Worm (Caenorhabditis elegans) whole organism, mixed stage, embryonic: Measurements from ENCODE around the gene frm-3.

Source experiments
- M03D4.4 ChIP-seq: sonication (generic microtip); optimal IDR thresholded peaks from 2 replicates; lab custom pipeline; 2017; ENCODE audit warnings: mild to moderate bottlenecking, missing genetic modification characterization, missing compliant biosample characterization
- bed-3 ChIP-seq: fragments of 200-800 bp; sonication (Bioruptor generic); optimal IDR thresholded peaks from 3 replicates; lab custom pipeline; 2018; ENCODE audit warnings: mild to moderate bottlenecking, missing genetic modification characterization, moderate library complexity, missing compliant biosample characterization
- blmp-1 ChIP-seq: fragments of 150-350 bp; optimal IDR thresholded peaks from 2 replicates; lab custom pipeline; 2014; ENCODE audit warnings: missing biosample characterization, missing genetic modification characterization
- ceh-39 ChIP-seq: fragments of 150-350 bp; optimal IDR thresholded peaks from 2 replicates; lab custom pipeline; 2014; ENCODE audit warnings: missing biosample characterization, missing genetic modification characterization
- ceh-43 ChIP-seq: fragments of 200-800 bp; sonication (Bioruptor generic); optimal IDR thresholded peaks from 2 replicates; lab custom pipeline; 2018; ENCODE audit warnings: mild to moderate bottlenecking, missing genetic modification characterization, moderate library complexity, missing compliant biosample characterization
- ceh-83 ChIP-seq: fragments of 200-800 bp; sonication (Bioruptor generic); optimal IDR thresholded peaks from 2 replicates; lab custom pipeline; 2018; ENCODE audit warnings: mild to moderate bottlenecking, missing genetic modification characterization, missing compliant biosample characterization
- ces-1 ChIP-seq: fragments of 150-350 bp; optimal IDR thresholded peaks from 2 replicates; lab custom pipeline; 2014; ENCODE audit warnings: missing biosample characterization, missing genetic modification reagents, missing genetic modification characterization
- cnd-1 ChIP-seq: fragments of 200-800 bp; sonication (Bioruptor generic); optimal IDR thresholded peaks from 2 replicates; lab custom pipeline; 2018; ENCODE audit warnings: mild to moderate bottlenecking, missing genetic modification characterization, missing compliant biosample characterization
- drap-1 ChIP-seq: fragments of 200-800 bp; sonication (Bioruptor generic); optimal IDR thresholded peaks from 3 replicates; lab custom pipeline; 2018; ENCODE audit warnings: mild to moderate bottlenecking, missing genetic modification characterization, missing compliant biosample characterization
- elt-1 ChIP-seq: sonication (generic microtip); optimal IDR thresholded peaks from 2 replicates; lab custom pipeline; 2017; ENCODE audit warnings: missing genetic modification characterization, mild to moderate bottlenecking, missing compliant biosample characterization, antibody characterized with exemption, moderate library complexity, borderline replicate concordance; ENCODE audit not compliant: insufficient read depth
- elt-3 ChIP-seq: fragments of 150-350 bp; optimal IDR thresholded peaks from 2 replicates; lab custom pipeline; 2014; ENCODE audit warnings: missing biosample characterization, missing genetic modification characterization
- flh-1 ChIP-seq: fragments of 200-800 bp; sonication (Bioruptor generic); optimal IDR thresholded peaks from 2 replicates; lab custom pipeline; 2018; ENCODE audit warnings: mild to moderate bottlenecking, missing genetic modification characterization, moderate library complexity, missing compliant biosample characterization
- ham-2 ChIP-seq: fragments of 200-800 bp; sonication (Bioruptor generic); optimal IDR thresholded peaks from 2 replicates; lab custom pipeline; 2018; ENCODE audit warnings: mild to moderate bottlenecking, missing genetic modification characterization, missing compliant biosample characterization
- hlh-1 ChIP-seq: fragments of 150-350 bp; optimal IDR thresholded peaks from 2 replicates; lab custom pipeline; 2014; ENCODE audit warnings: missing biosample characterization, missing genetic modification reagents, missing genetic modification characterization
- lin-13 ChIP-seq: fragments of 150-350 bp; optimal IDR thresholded peaks from 2 replicates; lab custom pipeline; 2014; ENCODE audit warnings: missing biosample characterization, missing genetic modification characterization
- lin-32 ChIP-seq: fragments of 200-800 bp; sonication (Bioruptor generic); optimal IDR thresholded peaks from 2 replicates; lab custom pipeline; 2018; ENCODE audit warnings: mild to moderate bottlenecking, missing genetic modification characterization, missing compliant biosample characterization
- lsy-2 ChIP-seq: fragments of 150-350 bp; optimal IDR thresholded peaks from 2 replicates; lab custom pipeline; 2014; ENCODE audit warnings: missing biosample characterization, missing genetic modification characterization
- mab-5 ChIP-seq: fragments of 150-350 bp; optimal IDR thresholded peaks from 2 replicates; lab custom pipeline; 2014; ENCODE audit warnings: missing biosample characterization, missing genetic modification characterization
- mep-1 ChIP-seq: fragments of 150-350 bp; optimal IDR thresholded peaks from 2 replicates; lab custom pipeline; 2017; ENCODE audit warnings: missing biosample characterization, missing genetic modification reagents, missing genetic modification characterization, inconsistent platforms
- mls-2 ChIP-seq: sonication (generic microtip); optimal IDR thresholded peaks from 2 replicates; lab custom pipeline; 2016; ENCODE audit warnings: mild to moderate bottlenecking, missing genetic modification characterization, moderate library complexity, missing compliant biosample characterization
- nhr-12 ChIP-seq: fragments of 150-350 bp; optimal IDR thresholded peaks from 2 replicates; lab custom pipeline; 2014; ENCODE audit warnings: missing biosample characterization, missing genetic modification characterization
- nhr-2 ChIP-seq: fragments of 150-350 bp; optimal IDR thresholded peaks from 2 replicates; lab custom pipeline; 2014; ENCODE audit warnings: missing biosample characterization, missing genetic modification characterization
- nhr-237 ChIP-seq: fragments of 150-350 bp; optimal IDR thresholded peaks from 2 replicates; lab custom pipeline; 2014; ENCODE audit warnings: missing biosample characterization, missing genetic modification characterization
- nhr-28 ChIP-seq: fragments of 150-350 bp; optimal IDR thresholded peaks from 2 replicates; lab custom pipeline; 2014; ENCODE audit warnings: missing biosample characterization, missing genetic modification characterization
- nhr-76 ChIP-seq: sonication (generic microtip); optimal IDR thresholded peaks from 2 replicates; lab custom pipeline; 2017; ENCODE audit warnings: missing biosample characterization, missing genetic modification characterization
- pha-4 ChIP-seq: fragments of 150-350 bp; optimal IDR thresholded peaks from 2 replicates; lab custom pipeline; 2018; ENCODE audit warnings: missing biosample characterization, missing genetic modification reagents, missing genetic modification characterization
- sem-2 ChIP-seq: fragments of 200-800 bp; sonication (Bioruptor generic); optimal IDR thresholded peaks from 2 replicates; lab custom pipeline; 2018; ENCODE audit warnings: mild to moderate bottlenecking, missing genetic modification characterization, missing compliant biosample characterization
- snpc-4 ChIP-seq: fragments of 150-350 bp; optimal IDR thresholded peaks from 2 replicates; lab custom pipeline; 2014; ENCODE audit warnings: missing biosample characterization, missing genetic modification characterization
- sptf-1 ChIP-seq: sonication (generic microtip); optimal IDR thresholded peaks from 2 replicates; lab custom pipeline; 2017; ENCODE audit warnings: mild to moderate bottlenecking, missing genetic modification characterization, moderate library complexity, missing compliant biosample characterization
- tbx-8 ChIP-seq: fragments of 200-800 bp; sonication (Bioruptor generic); optimal IDR thresholded peaks from 2 replicates; lab custom pipeline; 2018; ENCODE audit warnings: mild to moderate bottlenecking, missing genetic modification characterization, moderate library complexity, missing compliant biosample characterization
- unc-120 ChIP-seq: sonication (generic microtip); optimal IDR thresholded peaks from 2 replicates; lab custom pipeline; 2017; ENCODE audit warnings: missing genetic modification characterization, missing compliant biosample characterization; ENCODE audit not compliant: poor library complexity, severe bottlenecking
- unc-39 ChIP-seq: fragments of 150-350 bp; optimal IDR thresholded peaks from 2 replicates; lab custom pipeline; 2014; ENCODE audit warnings: missing biosample characterization, missing genetic modification characterization
- unc-62 ChIP-seq: fragments of 150-350 bp; optimal IDR thresholded peaks from 2 replicates; lab custom pipeline; 2014; ENCODE audit warnings: missing biosample characterization, missing genetic modification reagents, missing genetic modification characterization
- zip-8 ChIP-seq: fragments of 150-350 bp; optimal IDR thresholded peaks from 2 replicates; lab custom pipeline; 2014; ENCODE audit warnings: missing biosample characterization, missing genetic modification characterization
- ztf-11 ChIP-seq: fragments of 150-350 bp; optimal IDR thresholded peaks from 2 replicates; lab custom pipeline; 2014; ENCODE audit warnings: missing biosample characterization, missing genetic modification characterization

Gene frm-3

DNA sequence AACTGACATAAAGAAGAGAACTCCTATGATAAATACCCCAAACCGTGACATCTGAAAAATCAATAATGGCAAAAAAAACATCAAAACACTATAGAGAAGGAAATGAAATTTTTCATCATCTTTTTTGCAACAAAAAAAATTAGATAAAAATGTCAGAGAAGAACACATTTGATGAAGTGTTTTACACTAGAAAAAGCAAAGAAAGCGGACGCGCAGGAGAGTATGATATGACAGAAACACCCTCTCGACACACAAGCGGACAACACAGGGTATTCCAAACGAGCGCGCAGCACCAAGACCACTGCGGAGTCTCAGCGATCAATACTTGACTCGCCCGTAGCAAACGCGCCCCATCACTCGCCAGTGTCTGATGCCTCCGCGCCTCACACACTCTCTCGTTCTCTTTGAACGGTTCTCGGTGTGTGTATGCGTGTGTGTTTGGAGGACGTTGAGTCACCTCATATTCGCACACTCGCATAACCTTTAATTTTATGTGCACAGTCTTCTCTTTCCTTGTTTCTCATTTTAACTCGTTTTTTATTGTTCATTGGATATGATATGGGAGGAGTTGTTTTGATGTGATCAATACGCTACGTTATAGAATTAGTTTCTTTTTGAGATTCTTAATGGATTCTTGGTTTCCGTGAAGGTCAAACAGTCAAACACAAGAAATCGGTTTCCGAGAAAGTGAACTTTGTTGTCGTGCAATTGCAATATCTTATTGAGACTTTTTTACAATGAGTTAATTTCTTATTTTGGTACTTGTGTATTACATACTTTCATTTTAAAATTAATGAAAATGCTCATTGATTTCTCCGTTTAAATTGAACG is 25.6 kb upstream of the frm-3 start, which contains the start of gene selt-1.1:
TSS of gene selt-1.1 (minus strand) at position 51 of the 831 bp plus-strand sequence.
- TF ChIP-seq ces-1 (GFP tag; lab: Kevin White, UChicago) (no peak), ceh-39 (tag; lab: Kevin White, UChicago) (no peak), hlh-1 (peak; percentile 38), elt-1 (tag; lab: Kevin White, UChicago) (no peak), mab-5 (tag; lab: Kevin White, UChicago) (no peak), drap-1 (GFP tag; lab: Kevin White, UChicago) (peak; percentile 14), unc-120 (peak; percentile 70), M03D4.4 (tag; lab: Kevin White, UChicago) (no peak), ztf-11 (no peak), flh-1 (GFP tag; lab: Kevin White, UChicago) (no peak), mls-2 (no peak), nhr-2 (tag; lab: Kevin White, UChicago) (peak; percentile 57), lsy-2 (tag; lab: Kevin White, UChicago) (no peak), elt-3 (tag; lab: Kevin White, UChicago) (no peak), bed-3 (GFP tag; lab: Kevin White, UChicago) (no peak), nhr-12 (no peak), nhr-76 (tag; lab: Kevin White, UChicago) (no peak), mep-1 (tag; lab: Kevin White, UChicago) (peak; percentile 9), snpc-4 (tag; lab: Kevin White, UChicago) (no peak), nhr-28 (tag; lab: Kevin White, UChicago) (no peak), sem-2 (GFP tag; lab: Kevin White, UChicago) (no peak), unc-62 (GFP tag; lab: Kevin White, UChicago) (peak; percentile 36), tbx-8 (GFP tag; lab: Kevin White, UChicago) (no peak), pha-4 (tag; lab: Kevin White, UChicago) (peak; percentile 82), blmp-1 (no peak), cnd-1 (tag; lab: Kevin White, UChicago) (peak; percentile 4), unc-39 (tag; lab: Kevin White, UChicago) (no peak), ceh-83 (GFP tag; lab: Kevin White, UChicago) (peak; percentile 59), ceh-43 (GFP tag; lab: Kevin White, UChicago) (no peak), zip-8 (no peak), nhr-237 (peak; percentile 13), lin-32 (no peak), lin-13 (tag; lab: Kevin White, UChicago) (no peak), ham-2 (GFP tag; lab: Kevin White, UChicago) (no peak), sptf-1 (no peak)

DNA sequence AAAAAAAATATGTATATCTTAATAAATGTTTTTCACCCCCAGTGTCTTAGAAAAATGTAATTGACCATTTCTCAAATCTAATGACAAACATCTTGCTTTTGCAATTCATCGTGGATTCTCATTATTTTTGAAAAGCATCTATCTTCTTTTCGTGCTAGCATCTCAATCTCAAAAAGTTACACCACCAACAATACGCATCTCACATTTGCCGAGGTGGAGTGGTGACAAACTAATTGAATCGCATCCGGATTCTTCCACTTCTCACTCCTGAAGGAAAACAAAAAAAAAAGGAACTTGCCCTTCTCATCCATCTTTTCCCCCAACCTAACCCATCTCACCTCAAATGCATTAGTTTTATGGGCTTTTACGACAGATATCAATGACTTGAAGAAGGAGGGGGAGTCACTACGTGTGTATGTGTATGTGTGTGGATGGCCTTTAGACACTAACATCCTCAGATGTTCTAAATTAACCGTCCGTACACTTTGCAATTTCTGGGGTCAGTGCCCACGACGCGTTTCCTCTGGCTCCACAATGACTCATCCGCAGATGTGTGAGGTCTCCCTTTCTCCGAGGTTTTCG is 24.8 kb upstream of the frm-3 start:
- TF ChIP-seq zip-8 (no peak), unc-62 (GFP tag; lab: Kevin White, UChicago) (peak; percentile 40), tbx-8 (GFP tag; lab: Kevin White, UChicago) (no peak)

DNA sequence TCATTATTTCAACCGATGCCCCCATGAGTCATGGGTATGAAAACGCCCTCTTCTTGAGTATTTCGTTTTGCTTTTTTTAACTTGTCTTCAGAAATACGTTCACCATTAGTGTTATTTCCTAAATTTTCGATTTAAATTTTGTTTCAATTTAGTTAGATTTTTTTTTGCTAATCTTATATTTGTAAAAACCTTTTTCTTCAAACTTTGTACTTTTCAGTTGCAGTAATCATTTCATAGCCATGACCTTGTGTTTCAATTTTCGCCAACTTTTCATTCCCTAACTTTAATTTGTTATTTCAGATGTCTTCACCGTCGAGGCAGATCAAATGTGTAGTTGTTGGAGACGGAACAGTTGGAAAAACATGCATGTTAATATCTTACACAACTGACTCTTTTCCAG is 24.0 kb upstream of the frm-3 start, which contains the start of gene mig-2:
TSS of gene mig-2 (plus strand) at position 301 of the 400 bp plus-strand sequence.
- TF ChIP-seq mab-5 (tag; lab: Kevin White, UChicago) = no peak
- no peak for TF ChIP-seq zip-8

DNA sequence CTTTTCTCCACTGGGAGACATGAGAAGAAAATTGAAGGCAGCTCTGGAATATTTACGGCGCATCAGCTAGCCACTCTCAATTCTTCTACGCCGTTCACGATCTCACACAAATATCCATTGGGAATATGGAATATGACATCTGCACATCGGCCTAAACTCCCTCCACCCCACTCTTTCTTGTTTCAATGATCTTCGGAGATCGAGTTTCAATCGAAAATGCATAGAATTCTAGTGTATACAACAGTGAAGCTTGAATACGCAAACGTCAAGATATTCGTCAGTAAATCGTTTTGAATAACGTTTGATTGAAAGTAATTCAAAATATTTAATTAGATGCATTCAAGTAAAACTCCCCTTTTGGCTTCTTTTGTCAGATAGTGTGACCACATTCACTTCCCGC is 20.5 kb upstream of the frm-3 start:
- TF ChIP-seq cnd-1 (tag; lab: Kevin White, UChicago) (no peak), ceh-43 (GFP tag; lab: Kevin White, UChicago) (no peak), mep-1 (tag; lab: Kevin White, UChicago) (no peak), ztf-11 (no peak), mls-2 (no peak), lin-32 (no peak), zip-8 (no peak), ceh-83 (GFP tag; lab: Kevin White, UChicago) (no peak), lsy-2 (tag; lab: Kevin White, UChicago) (no peak), flh-1 (GFP tag; lab: Kevin White, UChicago) (no peak), sptf-1 (no peak), mab-5 (tag; lab: Kevin White, UChicago) (no peak), hlh-1 (no peak), unc-120 (no peak), ceh-39 (tag; lab: Kevin White, UChicago) (no peak), snpc-4 (tag; lab: Kevin White, UChicago) (no peak)
